Fruit fly (Drosophila melanogaster): ENCODE measurements around the gene Vps16A.
A peak's percentile ranks its signal among the peaks of the same experiment; 100 is the strongest.

Gene Vps16A

DNA sequence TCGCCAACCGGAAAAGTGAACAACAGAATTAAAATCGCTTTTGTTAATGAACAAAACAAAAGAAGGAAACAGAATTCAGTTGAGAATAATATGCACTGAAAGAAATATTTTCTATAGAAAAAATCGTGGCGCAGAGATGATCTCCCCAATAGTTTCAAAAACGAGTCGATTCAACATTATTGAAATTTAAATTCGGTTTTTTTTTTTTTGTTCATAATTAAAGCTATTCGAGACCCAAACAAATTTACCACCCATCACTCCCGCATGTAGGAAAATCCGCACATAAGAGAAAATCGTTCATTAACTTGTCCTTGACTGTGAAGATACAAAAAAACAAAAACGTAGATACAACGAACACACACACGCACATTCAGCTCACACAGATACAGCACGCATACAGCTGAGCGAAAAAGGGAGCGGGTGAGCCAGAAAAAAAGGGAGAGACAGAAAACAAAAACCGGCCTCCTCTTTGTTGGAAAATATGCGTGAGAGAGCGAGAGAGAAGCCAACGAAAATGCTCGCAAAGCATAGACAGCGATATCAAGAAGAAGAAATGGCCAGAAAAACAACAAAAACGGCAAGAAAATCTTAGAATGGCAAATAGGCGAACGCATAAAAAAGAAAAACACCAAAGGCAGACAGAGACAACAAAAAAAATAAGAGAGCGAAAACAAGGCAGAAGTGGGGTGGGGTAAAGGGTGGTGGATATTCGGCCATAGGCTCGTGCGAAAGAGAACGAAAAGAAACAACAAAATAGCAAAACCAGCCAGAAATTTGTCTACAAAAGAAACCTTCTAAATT, 46.6 kb upstream of the Vps16A start (continued):
- TF ChIP-seq Myb (GFP tag; optimal IDR thresholded peaks at IDR 0.05): peak; percentile 12
- TF ChIP-seq C15 (GFP tag; IDR thresholded peaks at IDR 0.05): no peak
- TF ChIP-seq CG1024 (GFP tag; IDR thresholded peaks at IDR 0.05): no peak
- TF ChIP-seq crol (GFP tag; IDR thresholded peaks at IDR 0.05): peak; percentile 75
- no peak for TF ChIP-seq CG13123 (GFP tag; optimal IDR thresholded peaks at IDR 0.05)
- TF ChIP-seq Lpt (GFP tag; optimal IDR thresholded peaks at IDR 0.05): no peak
- no peak for TF ChIP-seq BEAF-32 (GFP tag; optimal IDR thresholded peaks at IDR 0.05)
- TF ChIP-seq z (GFP tag; IDR thresholded peaks at IDR 0.05): no peak
- peak; percentile 1 for TF ChIP-seq HmgD (GFP tag; optimal IDR thresholded peaks at IDR 0.05)
- TF ChIP-seq Dip3 (GFP tag; optimal IDR thresholded peaks at IDR 0.05): peak; percentile 11
- no peak for TF ChIP-seq Hr39 (optimal IDR thresholded peaks at IDR 0.05)
- no peak for TF ChIP-seq sim (GFP tag; IDR thresholded peaks at IDR 0.05)
- TF ChIP-seq CG4617 (GFP tag; optimal IDR thresholded peaks at IDR 0.05; ENCODE audit: borderline replicate concordance): no peak
- no peak for TF ChIP-seq dan (GFP tag; IDR thresholded peaks at IDR 0.05)
- TF ChIP-seq Eip74EF (GFP tag; optimal IDR thresholded peaks at IDR 0.05): no peak
- TF ChIP-seq zfh2 (GFP tag; optimal IDR thresholded peaks at IDR 0.05): peak; percentile 52
- no peak for TF ChIP-seq CG3726 (GFP tag; IDR thresholded peaks at IDR 0.05)
- no peak for TF ChIP-seq grn (GFP tag; optimal IDR thresholded peaks at IDR 0.05)
- TF ChIP-seq dpn (GFP tag; optimal IDR thresholded peaks at IDR 0.05): peak; percentile 36 to 40
- peak; percentile 17; the same call in 1 of the 2 replicates for TF ChIP-seq Bgb (GFP tag; IDR thresholded peaks at IDR 0.05; ENCODE audit: partially characterized antibody)
- no peak for TF ChIP-seq pzg (GFP tag; optimal IDR thresholded peaks at IDR 0.05)
- TF ChIP-seq bigmax (GFP tag; optimal IDR thresholded peaks at IDR 0.05): peak; percentile 24
- no peak for TF ChIP-seq dm (GFP tag; optimal IDR thresholded peaks at IDR 0.05)
- TF ChIP-seq CG11093 (GFP tag; IDR thresholded peaks at IDR 0.05): no peak
- TF ChIP-seq CG17186 (GFP tag; optimal IDR thresholded peaks at IDR 0.05): no peak
- no peak for TF ChIP-seq CG8478 (optimal IDR thresholded peaks at IDR 0.05)
- TF ChIP-seq CG1792 (GFP tag; optimal IDR thresholded peaks at IDR 0.05): no peak
- no peak for TF ChIP-seq lov (optimal IDR thresholded peaks at IDR 0.05)
- TF ChIP-seq lov (GFP tag; IDR thresholded peaks at IDR 0.05): no peak
- no peak for TF ChIP-seq CG14667 (GFP tag; IDR thresholded peaks at IDR 0.05)
- no peak for TF ChIP-seq CG31388 (GFP tag; optimal IDR thresholded peaks at IDR 0.05)
- TF ChIP-seq pfk (GFP tag; optimal IDR thresholded peaks at IDR 0.05): peak; percentile 60
- no peak for TF ChIP-seq sens-2 (GFP tag; IDR thresholded peaks at IDR 0.05)
- no peak for TF ChIP-seq CG1647 (GFP tag; optimal IDR thresholded peaks at IDR 0.05)
- peak; percentile 63 for TF ChIP-seq D19A (tag; optimal IDR thresholded peaks at IDR 0.05)
- peak; percentile 32 for TF ChIP-seq dmrt99B (tag; optimal IDR thresholded peaks at IDR 0.05)
- peak; percentile 22 for TF ChIP-seq her (GFP tag; optimal IDR thresholded peaks at IDR 0.05)
- TF ChIP-seq CG11504 (tag; optimal IDR thresholded peaks at IDR 0.05): peak; percentile 42
- TF ChIP-seq Fer3 (tag; optimal IDR thresholded peaks at IDR 0.05): peak; percentile 36
- peak; percentile 16 for TF ChIP-seq CG18476 (GFP tag; optimal IDR thresholded peaks at IDR 0.05)
- peak; percentile 16 for TF ChIP-seq dmrt11E (tag; optimal IDR thresholded peaks at IDR 0.05)
- no peak for TF ChIP-seq B-H2 (GFP tag; optimal IDR thresholded peaks at IDR 0.05)
- peak; percentile 38 for TF ChIP-seq Bteb2 (GFP tag; optimal IDR thresholded peaks at IDR 0.05)
- TF ChIP-seq CG3407 (GFP tag; optimal IDR thresholded peaks at IDR 0.05): no peak
- TF ChIP-seq CG17612 (GFP tag; IDR thresholded peaks at IDR 0.05): no peak
- TF ChIP-seq ro (GFP tag; IDR thresholded peaks at IDR 0.05): no peak
- peak; percentile 50 for TF ChIP-seq luna (GFP tag; optimal IDR thresholded peaks at IDR 0.05)
- TF ChIP-seq Bdp1 (GFP tag; optimal IDR thresholded peaks at IDR 0.05): no peak
- no peak for TF ChIP-seq Mrtf (GFP tag; IDR thresholded peaks at IDR 0.05)
- TF ChIP-seq CG12236 (GFP tag; optimal IDR thresholded peaks at IDR 0.05): no peak
- TF ChIP-seq Usf (GFP tag; optimal IDR thresholded peaks at IDR 0.05): no peak
- TF ChIP-seq CG34376 (GFP tag; optimal IDR thresholded peaks at IDR 0.05): peak; percentile 4
